Worm (Caenorhabditis elegans): ENCODE data around the gene W03B1.5.

Gene W03B1.5

DNA sequence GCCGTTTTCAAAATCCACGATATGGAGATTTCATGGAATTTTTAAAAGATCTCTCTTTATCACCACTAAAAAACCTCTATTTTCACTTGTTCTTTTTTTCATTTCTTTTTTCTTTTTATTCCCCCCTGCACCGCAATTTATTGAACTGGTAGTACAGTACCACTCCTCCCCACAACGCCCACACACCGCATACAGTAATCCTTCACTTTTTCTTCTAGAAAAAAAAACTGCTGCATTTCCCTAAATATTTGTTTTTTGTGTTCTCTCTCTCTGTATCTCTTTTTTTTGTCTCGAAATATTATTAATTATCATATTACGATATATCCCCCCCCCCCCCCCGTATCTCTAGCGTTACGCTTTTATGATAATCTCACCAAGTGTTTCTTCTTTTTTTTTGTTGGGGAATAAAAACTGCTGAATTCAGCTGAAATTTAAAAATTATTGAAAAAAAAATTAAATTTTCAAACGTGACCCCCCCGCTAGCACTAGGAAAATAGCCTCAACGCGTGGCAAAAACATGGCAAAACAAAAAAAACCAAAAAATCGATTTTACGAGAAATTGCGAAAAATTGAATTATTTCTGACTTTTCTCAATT, 31.3 kb upstream of the W03B1.5 start, which contains the start of gene Y24D9B.1 (continued):
- peak; percentile 3 for TF ChIP-seq F49E8.2 (tag; optimal IDR thresholded peaks at IDR 0.05; ENCODE audit: insufficient read depth)
- no peak for TF ChIP-seq fkh-3 (tag; optimal IDR thresholded peaks at IDR 0.05)
- no peak for TF ChIP-seq T07F8.4 (tag; optimal IDR thresholded peaks at IDR 0.05)
- TF ChIP-seq hlh-12 (tag; optimal IDR thresholded peaks at IDR 0.05) = no peak
- TF ChIP-seq mes-4 (tag; optimal IDR thresholded peaks at IDR 0.05) = no peak
- TF ChIP-seq ceh-91 (GFP tag; IDR thresholded peaks at IDR 0.05) = no peak
- TF ChIP-seq B0336.3 (GFP tag; IDR thresholded peaks at IDR 0.05) = 0 out of 2 replicates have a peak, but pooled peaks have one; percentile 9
- TF ChIP-seq die-1 (tag; optimal IDR thresholded peaks at IDR 0.05) = no peak
- no peak for TF ChIP-seq hrde-1 (tag; optimal IDR thresholded peaks at IDR 0.05; ENCODE audit: borderline replicate concordance)
- no peak for TF ChIP-seq mcd-1 (GFP tag; IDR thresholded peaks at IDR 0.05)
- no peak for TF ChIP-seq egrh-3 (GFP tag; IDR thresholded peaks at IDR 0.05)
- TF ChIP-seq nhr-120 (GFP tag; IDR thresholded peaks at IDR 0.05) = no peak
- TF ChIP-seq cebp-1 (GFP tag; IDR thresholded peaks at IDR 0.05) = no peak
- no peak for TF ChIP-seq cebp-1 (tag; optimal IDR thresholded peaks at IDR 0.05)
- TF ChIP-seq F55B11.4 (tag; optimal IDR thresholded peaks at IDR 0.05; ENCODE audit: borderline replicate concordance, insufficient read depth) = no peak
- TF ChIP-seq lag-1 (GFP tag; IDR thresholded peaks at IDR 0.05) = no peak
- TF ChIP-seq ekl-4 (GFP tag; IDR thresholded peaks at IDR 0.05) = peak; percentile 47; the same call in 1 of the 2 replicates
- TF ChIP-seq ceh-40 (GFP tag; IDR thresholded peaks at IDR 0.05) = no peak
- no peak for TF ChIP-seq unc-62 (GFP tag; optimal IDR thresholded peaks at IDR 0.05)
- no peak for TF ChIP-seq ZK185.1 (tag; optimal IDR thresholded peaks at IDR 0.05; ENCODE audit: poor library complexity, severe bottlenecking)
- no peak for TF ChIP-seq ceh-27 (GFP tag; optimal IDR thresholded peaks at IDR 0.05)
- TF ChIP-seq dox-1 (GFP tag; IDR thresholded peaks at IDR 0.05) = no peak
- TF ChIP-seq nhr-80 (tag; optimal IDR thresholded peaks at IDR 0.05) = no peak
- TF ChIP-seq pha-4 (tag; optimal IDR thresholded peaks at IDR 0.05) = no peak
- TF ChIP-seq hsf-1 (GFP tag; IDR thresholded peaks at IDR 0.05) = 0 out of 2 replicates have a peak, but pooled peaks have one; percentile 36
- no peak for TF ChIP-seq madf-8 (GFP tag; conservative IDR thresholded peaks at IDR 0.05)
- no peak for TF ChIP-seq F37B4.10 (GFP tag; IDR thresholded peaks at IDR 0.05)
- TF ChIP-seq D2030.7 (GFP tag; IDR thresholded peaks at IDR 0.05) = no peak
- TF ChIP-seq dpl-1 (GFP tag; optimal IDR thresholded peaks at IDR 0.05) = no peak
- no peak for TF ChIP-seq ceh-100 (GFP tag; IDR thresholded peaks at IDR 0.05)
- no peak for TF ChIP-seq tbp1 (GFP tag; optimal IDR thresholded peaks at IDR 0.05)
- TF ChIP-seq nfya-1 (tag; optimal IDR thresholded peaks at IDR 0.05; ENCODE audit: borderline replicate concordance, insufficient read depth) = no peak
- peak; percentile 33 for TF ChIP-seq dpff-1 (tag; optimal IDR thresholded peaks at IDR 0.05)
- no peak for TF ChIP-seq aptf-3 (GFP tag; IDR thresholded peaks at IDR 0.05)

DNA sequence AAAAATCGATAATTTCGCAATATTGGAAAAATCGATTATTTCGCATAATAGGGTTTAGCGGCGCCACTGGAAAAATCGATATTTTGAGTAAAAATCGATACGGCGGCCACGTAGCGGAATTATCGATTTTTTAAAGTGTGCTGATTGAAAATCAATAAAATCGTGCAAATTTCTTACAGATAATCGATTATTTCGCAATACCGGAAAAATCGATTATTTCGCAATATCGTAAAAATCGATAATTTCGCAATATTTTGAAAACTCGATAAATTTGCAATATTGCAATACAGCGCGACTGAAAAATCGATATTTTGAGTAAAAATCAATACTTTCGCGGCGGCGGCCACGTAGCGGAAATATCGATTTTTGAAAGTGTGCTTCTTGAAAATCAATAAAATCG, 30.6 kb upstream of the W03B1.5 start:
- TF ChIP-seq cebp-1 (GFP tag; IDR thresholded peaks at IDR 0.05) (peak; percentile 75), cebp-1 (tag; optimal IDR thresholded peaks at IDR 0.05) (peak; percentile 79), Y95B8A.8 (GFP tag; IDR thresholded peaks at IDR 0.05) (no peak)

DNA sequence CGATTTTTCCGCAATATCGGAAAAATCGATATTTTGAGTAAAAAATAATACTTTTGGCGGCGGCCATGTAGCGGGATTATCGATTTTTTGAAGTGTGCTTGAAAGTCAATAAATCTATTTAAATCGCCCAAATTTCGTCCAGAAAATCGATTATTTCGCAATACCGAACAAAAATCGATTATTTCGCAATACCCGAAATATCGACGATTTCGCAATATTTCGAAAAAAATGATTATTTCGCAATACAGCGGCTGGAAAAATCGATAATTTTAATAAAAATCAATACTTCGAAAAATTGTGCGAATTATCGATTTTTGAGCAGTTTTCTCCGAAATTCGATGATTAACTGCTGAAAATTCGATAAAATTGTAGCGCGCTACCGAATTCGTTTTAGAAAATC, 30.2 kb upstream of the W03B1.5 start:
- TF ChIP-seq Y67H2A.10 (GFP tag; conservative IDR thresholded peaks at IDR 0.05) = no peak
- no peak for TF ChIP-seq hlh-26 (GFP tag; conservative IDR thresholded peaks at IDR 0.05)
- peak; percentile 77 for TF ChIP-seq cebp-1 (GFP tag; IDR thresholded peaks at IDR 0.05)
- TF ChIP-seq cebp-1 (tag; optimal IDR thresholded peaks at IDR 0.05) = peak; percentile 95
- TF ChIP-seq F52B5.7 (tag; optimal IDR thresholded peaks at IDR 0.05) = no peak
- no peak for TF ChIP-seq T26A5.8 (tag; optimal IDR thresholded peaks at IDR 0.05)
- TF ChIP-seq Y95B8A.8 (GFP tag; IDR thresholded peaks at IDR 0.05) = no peak
- TF ChIP-seq lin-40 (tag; optimal IDR thresholded peaks at IDR 0.05) = no peak
